Fruit fly (Drosophila melanogaster) S2 (cell line): Measurements from ENCODE around the gene rasp.

ENCODE experiments used
- CG8478 ChIP-seq: fragments of >200 bp; optimal IDR thresholded peaks from 2 replicates; lab custom pipeline; 2018
- CTCF ChIP-seq, 2 experiments: fragments of >200 bp; optimal IDR thresholded peaks; 2 replicates each; lab custom pipeline; 2018

Gene rasp

dm6 chr3L:3161968-3162367, at the start of gene rasp:
rasp (plus strand) TSS chr3L:3162180.
- no peak for TF ChIP-seq CG8478 (lab: Kevin White, UChicago)
- TF ChIP-seq CTCF (optimal IDR thresholded peaks at IDR 0.05; lab: Kevin White, UChicago), result no peak

dm6 chr3L:3114367-3114766, 47.6 kb upstream of the rasp start, which contains the start of gene CG45067:
CG45067 (minus strand) TSS chr3L:3114467.
- TF ChIP-seq CG8478 (lab: Kevin White, UChicago) (no peak), CTCF (optimal IDR thresholded peaks at IDR 0.05; lab: Kevin White, UChicago) (no peak)

- TF ChIP-seq CTCF (optimal IDR thresholded peaks at IDR 0.05; lab: Kevin White, UChicago), result no peak
- TF ChIP-seq CG8478 (lab: Kevin White, UChicago), result no peak
Measured at dm6 chr3L:3121769-3122432, 40.1 kb upstream of the rasp start.

dm6 chr3L:3122688-3123316, 39.2 kb upstream of the rasp start:
- no peak for TF ChIP-seq CG8478 (lab: Kevin White, UChicago)
- TF ChIP-seq CTCF (optimal IDR thresholded peaks at IDR 0.05; lab: Kevin White, UChicago), result no peak

dm6 chr3L:3124519-3124918, 37.5 kb upstream of the rasp start:
- TF ChIP-seq CTCF (optimal IDR thresholded peaks at IDR 0.05; lab: Kevin White, UChicago) (no peak), CG8478 (lab: Kevin White, UChicago) (no peak)

- TF ChIP-seq CTCF (optimal IDR thresholded peaks at IDR 0.05; lab: Kevin White, UChicago) (no peak), CG8478 (lab: Kevin White, UChicago) (no peak)
Measured at dm6 chr3L:3124939-3125648, 36.9 kb upstream of the rasp start.

dm6 chr3L:3125649-3126130, 36.3 kb upstream of the rasp start:
- no peak for TF ChIP-seq CTCF (optimal IDR thresholded peaks at IDR 0.05; lab: Kevin White, UChicago)
- no peak for TF ChIP-seq CG8478 (lab: Kevin White, UChicago)

dm6 chr3L:3126478-3126877, 35.5 kb upstream of the rasp start:
- no peak for TF ChIP-seq CTCF (optimal IDR thresholded peaks at IDR 0.05; lab: Kevin White, UChicago)
- TF ChIP-seq CG8478 (lab: Kevin White, UChicago), result no peak

- TF ChIP-seq CTCF (optimal IDR thresholded peaks at IDR 0.05; lab: Kevin White, UChicago) (no peak), CG8478 (lab: Kevin White, UChicago) (no peak)
Measured at dm6 chr3L:3127544-3127943, 34.4 kb upstream of the rasp start, which contains the start of gene promL. promL (minus strand) TSS chr3L:3127724.

dm6 chr3L:3134064-3134545, 27.9 kb upstream of the rasp start:
- no peak for TF ChIP-seq CTCF (optimal IDR thresholded peaks at IDR 0.05; lab: Kevin White, UChicago)
- no peak for TF ChIP-seq CG8478 (lab: Kevin White, UChicago)

dm6 chr3L:3141411-3141810, 20.6 kb upstream of the rasp start:
- no peak for TF ChIP-seq CG8478 (lab: Kevin White, UChicago)
- no peak for TF ChIP-seq CTCF (optimal IDR thresholded peaks at IDR 0.05; lab: Kevin White, UChicago)

dm6 chr3L:3142516-3143382, 19.2 kb upstream of the rasp start:
- TF ChIP-seq CG8478 (lab: Kevin White, UChicago) (no peak), CTCF (optimal IDR thresholded peaks at IDR 0.05; lab: Kevin White, UChicago) (no peak)

dm6 chr3L:3143383-3143962, 18.5 kb upstream of the rasp start, which contains the start of the genes CG11537 and Alg2:
CG11537 (minus strand) TSS chr3L:3143457.
Alg2 (plus strand) TSS chr3L:3143808.
- TF ChIP-seq CG8478 (lab: Kevin White, UChicago), result no peak
- no peak for TF ChIP-seq CTCF (optimal IDR thresholded peaks at IDR 0.05; lab: Kevin White, UChicago)
